Worm (Caenorhabditis elegans): Measurements from ENCODE around the gene VF13D12L.3.

The VF13D12L.3 gene

DNA sequence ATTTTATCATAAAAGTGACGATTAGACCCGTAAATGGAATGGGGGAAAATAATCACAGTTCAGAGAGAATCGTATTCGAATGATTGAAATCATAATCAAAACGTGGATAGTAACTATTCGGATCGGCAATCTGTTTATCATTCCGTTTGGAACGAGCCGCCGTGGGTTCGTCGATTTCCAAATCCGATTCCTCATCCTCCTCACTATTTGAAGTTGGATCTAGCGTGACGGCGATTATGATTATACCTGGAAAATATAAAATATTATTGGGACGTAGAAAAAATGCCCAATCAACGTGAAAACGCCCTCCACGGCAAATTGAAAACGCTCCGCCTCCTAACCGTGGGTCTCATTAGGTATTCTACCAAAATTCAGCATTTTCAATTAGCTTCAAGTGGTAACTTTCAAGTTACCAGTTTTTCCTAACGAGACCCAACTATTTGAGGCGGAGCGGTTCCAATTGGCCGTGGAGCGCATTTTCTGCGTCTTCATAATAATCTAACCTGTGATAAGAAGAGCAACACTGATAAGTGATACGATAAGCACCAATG, 25.4 kb downstream of the VF13D12L.3 start (continued):
- TF ChIP-seq F10E7.11 (tag; optimal IDR thresholded peaks at IDR 0.05) (no peak), F39B2.1 (GFP tag; IDR thresholded peaks at IDR 0.05) (no peak), nhr-179 (tag; optimal IDR thresholded peaks at IDR 0.05) (no peak), aptf-2 (GFP tag; conservative IDR thresholded peaks at IDR 0.05) (no peak), attf-3 (GFP tag; conservative IDR thresholded peaks at IDR 0.05) (no peak), F22D6.2 (tag; optimal IDR thresholded peaks at IDR 0.05) (no peak), ceh-100 (GFP tag; IDR thresholded peaks at IDR 0.05) (no peak), pbrm-1 (GFP tag; IDR thresholded peaks at IDR 0.05) (peak; percentile 16; the same call in 1 of the 2 replicates), sptf-2 (GFP tag; optimal IDR thresholded peaks at IDR 0.05) (no peak), aptf-3 (GFP tag; IDR thresholded peaks at IDR 0.05) (no peak), tlf-1 (GFP tag; optimal IDR thresholded peaks at IDR 0.05) (peak; percentile 47), pha-4 (tag; optimal IDR thresholded peaks at IDR 0.05) (no peak), ceh-79 (tag; optimal IDR thresholded peaks at IDR 0.05) (no peak), mel-28 (tag; optimal IDR thresholded peaks at IDR 0.05; ENCODE audit: borderline replicate concordance) (no peak), lin-26 (GFP tag; IDR thresholded peaks at IDR 0.05) (no peak), nfya-1 (tag; optimal IDR thresholded peaks at IDR 0.05; ENCODE audit: borderline replicate concordance, insufficient read depth) (no peak), Y67H2A.10 (GFP tag; conservative IDR thresholded peaks at IDR 0.05) (no peak), nfya-2 (GFP tag; IDR thresholded peaks at IDR 0.05) (no peak), hmg-20 (GFP tag; IDR thresholded peaks at IDR 0.05) (no peak), tbp1 (GFP tag; optimal IDR thresholded peaks at IDR 0.05) (no peak), Y95B8A.8 (GFP tag; IDR thresholded peaks at IDR 0.05) (peak; percentile 49; the same call in 1 of the 2 replicates), unc-62 (GFP tag; optimal IDR thresholded peaks at IDR 0.05) (no peak), bed-2 (GFP tag; IDR thresholded peaks at IDR 0.05) (no peak), C17E4.6 (GFP tag; IDR thresholded peaks at IDR 0.05) (0 out of 2 replicates have a peak, but pooled peaks have one; percentile 6), hmg-1.2 (GFP tag; IDR thresholded peaks at IDR 0.05) (peak; percentile 15; the same call in 1 of the 2 replicates), ztf-25 (GFP tag; IDR thresholded peaks at IDR 0.05) (no peak), snpc-1.1 (tag; optimal IDR thresholded peaks at IDR 0.05; ENCODE audit: insufficient read depth) (no peak), B0035.1 (tag; optimal IDR thresholded peaks at IDR 0.05) (no peak), rcor-1 (GFP tag; IDR thresholded peaks at IDR 0.05) (no peak), ceh-40 (GFP tag; IDR thresholded peaks at IDR 0.05) (no peak), K11D2.4 (GFP tag; IDR thresholded peaks at IDR 0.05) (no peak), ccch-3 (GFP tag; optimal IDR thresholded peaks at IDR 0.05) (no peak), bed-1 (GFP tag; IDR thresholded peaks at IDR 0.05) (no peak), akir-1 (GFP tag; optimal IDR thresholded peaks at IDR 0.05) (no peak), hrde-1 (tag; optimal IDR thresholded peaks at IDR 0.05; ENCODE audit: borderline replicate concordance) (no peak), lsl-1 (GFP tag; optimal IDR thresholded peaks at IDR 0.05) (no peak), athp-1 (tag; optimal IDR thresholded peaks at IDR 0.05) (peak; percentile 42), ztf-22 (GFP tag; optimal IDR thresholded peaks at IDR 0.05) (no peak), attf-6 (GFP tag; IDR thresholded peaks at IDR 0.05) (no peak), mcd-1 (GFP tag; IDR thresholded peaks at IDR 0.05) (peak; percentile 66), ceh-27 (GFP tag; optimal IDR thresholded peaks at IDR 0.05) (no peak), K12H6.12 (tag; optimal IDR thresholded peaks at IDR 0.05) (peak; percentile 6), ekl-4 (GFP tag; IDR thresholded peaks at IDR 0.05) (peak; percentile 50; the same call in 1 of the 2 replicates), sea-2 (GFP tag; IDR thresholded peaks at IDR 0.05) (no peak), mxl-1 (tag; optimal IDR thresholded peaks at IDR 0.05) (no peak), xnd-1 (tag; optimal IDR thresholded peaks at IDR 0.05) (no peak), snpc-3.4 (tag; optimal IDR thresholded peaks at IDR 0.05) (no peak), unc-130 (GFP tag; optimal IDR thresholded peaks at IDR 0.05) (no peak)

Data from whole organism, young adult.